Worm (Caenorhabditis elegans) whole organism, mixed stage, embryonic: ENCODE measurements around the gene F32D8.8.

Experiments used
- bed-3 ChIP-seq: fragments of 200-800 bp; sonication (Bioruptor generic); optimal IDR thresholded peaks from 3 replicates; lab custom pipeline; 2018; ENCODE audit warnings: mild to moderate bottlenecking, missing genetic modification characterization, moderate library complexity, missing compliant biosample characterization
- blmp-1 ChIP-seq: fragments of 150-350 bp; optimal IDR thresholded peaks from 2 replicates; lab custom pipeline; 2014; ENCODE audit warnings: missing biosample characterization, missing genetic modification characterization
- ceh-43 ChIP-seq: fragments of 200-800 bp; sonication (Bioruptor generic); optimal IDR thresholded peaks from 2 replicates; lab custom pipeline; 2018; ENCODE audit warnings: mild to moderate bottlenecking, missing genetic modification characterization, moderate library complexity, missing compliant biosample characterization
- ces-1 ChIP-seq: fragments of 150-350 bp; optimal IDR thresholded peaks from 2 replicates; lab custom pipeline; 2014; ENCODE audit warnings: missing biosample characterization, missing genetic modification reagents, missing genetic modification characterization
- cnd-1 ChIP-seq: fragments of 200-800 bp; sonication (Bioruptor generic); optimal IDR thresholded peaks from 2 replicates; lab custom pipeline; 2018; ENCODE audit warnings: mild to moderate bottlenecking, missing genetic modification characterization, missing compliant biosample characterization
- elt-1 ChIP-seq: sonication (generic microtip); optimal IDR thresholded peaks from 2 replicates; lab custom pipeline; 2017; ENCODE audit warnings: missing genetic modification characterization, mild to moderate bottlenecking, missing compliant biosample characterization, antibody characterized with exemption, moderate library complexity, borderline replicate concordance; ENCODE audit not compliant: insufficient read depth
- elt-3 ChIP-seq: fragments of 150-350 bp; optimal IDR thresholded peaks from 2 replicates; lab custom pipeline; 2014; ENCODE audit warnings: missing biosample characterization, missing genetic modification characterization
- flh-1 ChIP-seq: fragments of 200-800 bp; sonication (Bioruptor generic); optimal IDR thresholded peaks from 2 replicates; lab custom pipeline; 2018; ENCODE audit warnings: mild to moderate bottlenecking, missing genetic modification characterization, moderate library complexity, missing compliant biosample characterization
- hlh-1 ChIP-seq: fragments of 150-350 bp; optimal IDR thresholded peaks from 2 replicates; lab custom pipeline; 2014; ENCODE audit warnings: missing biosample characterization, missing genetic modification reagents, missing genetic modification characterization
- lin-13 ChIP-seq: fragments of 150-350 bp; optimal IDR thresholded peaks from 2 replicates; lab custom pipeline; 2014; ENCODE audit warnings: missing biosample characterization, missing genetic modification characterization
- lin-32 ChIP-seq: fragments of 200-800 bp; sonication (Bioruptor generic); optimal IDR thresholded peaks from 2 replicates; lab custom pipeline; 2018; ENCODE audit warnings: mild to moderate bottlenecking, missing genetic modification characterization, missing compliant biosample characterization
- lsy-2 ChIP-seq: fragments of 150-350 bp; optimal IDR thresholded peaks from 2 replicates; lab custom pipeline; 2014; ENCODE audit warnings: missing biosample characterization, missing genetic modification characterization
- mab-5 ChIP-seq: fragments of 150-350 bp; optimal IDR thresholded peaks from 2 replicates; lab custom pipeline; 2014; ENCODE audit warnings: missing biosample characterization, missing genetic modification characterization
- mep-1 ChIP-seq: fragments of 150-350 bp; optimal IDR thresholded peaks from 2 replicates; lab custom pipeline; 2017; ENCODE audit warnings: missing biosample characterization, missing genetic modification reagents, missing genetic modification characterization, inconsistent platforms
- mls-2 ChIP-seq: sonication (generic microtip); optimal IDR thresholded peaks from 2 replicates; lab custom pipeline; 2016; ENCODE audit warnings: mild to moderate bottlenecking, missing genetic modification characterization, moderate library complexity, missing compliant biosample characterization
- nhr-2 ChIP-seq: fragments of 150-350 bp; optimal IDR thresholded peaks from 2 replicates; lab custom pipeline; 2014; ENCODE audit warnings: missing biosample characterization, missing genetic modification characterization
- nhr-237 ChIP-seq: fragments of 150-350 bp; optimal IDR thresholded peaks from 2 replicates; lab custom pipeline; 2014; ENCODE audit warnings: missing biosample characterization, missing genetic modification characterization
- nhr-28 ChIP-seq: fragments of 150-350 bp; optimal IDR thresholded peaks from 2 replicates; lab custom pipeline; 2014; ENCODE audit warnings: missing biosample characterization, missing genetic modification characterization
- nhr-76 ChIP-seq: sonication (generic microtip); optimal IDR thresholded peaks from 2 replicates; lab custom pipeline; 2017; ENCODE audit warnings: missing biosample characterization, missing genetic modification characterization
- pha-4 ChIP-seq: fragments of 150-350 bp; optimal IDR thresholded peaks from 2 replicates; lab custom pipeline; 2018; ENCODE audit warnings: missing biosample characterization, missing genetic modification reagents, missing genetic modification characterization
- unc-120 ChIP-seq: sonication (generic microtip); optimal IDR thresholded peaks from 2 replicates; lab custom pipeline; 2017; ENCODE audit warnings: missing genetic modification characterization, missing compliant biosample characterization; ENCODE audit not compliant: poor library complexity, severe bottlenecking
- unc-62 ChIP-seq: fragments of 150-350 bp; optimal IDR thresholded peaks from 2 replicates; lab custom pipeline; 2014; ENCODE audit warnings: missing biosample characterization, missing genetic modification reagents, missing genetic modification characterization
- zip-8 ChIP-seq: fragments of 150-350 bp; optimal IDR thresholded peaks from 2 replicates; lab custom pipeline; 2014; ENCODE audit warnings: missing biosample characterization, missing genetic modification characterization
- ztf-11 ChIP-seq: fragments of 150-350 bp; optimal IDR thresholded peaks from 2 replicates; lab custom pipeline; 2014; ENCODE audit warnings: missing biosample characterization, missing genetic modification characterization

Gene F32D8.8

DNA sequence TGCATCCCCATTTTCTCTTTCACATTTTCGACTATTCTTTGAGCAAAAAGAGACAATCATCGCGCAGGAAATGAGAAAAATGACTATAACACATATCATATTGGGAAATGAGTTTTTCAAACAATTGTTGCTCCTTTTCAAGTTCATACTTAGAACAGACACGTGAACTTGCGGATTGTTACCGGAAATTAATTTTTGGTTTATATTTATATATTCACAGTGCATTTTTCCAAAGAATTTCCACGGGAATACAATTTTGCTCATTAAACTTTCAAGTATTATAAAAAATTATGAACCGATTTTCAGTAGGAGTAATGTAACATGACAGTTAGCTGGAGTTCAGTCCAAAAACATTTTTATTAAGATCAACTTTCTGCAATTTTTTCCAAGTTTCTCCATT is 20.6 kb upstream of the F32D8.8 start, which contains the start of gene F58B4.7:
TSS of gene F58B4.7 (minus strand) at position 101 of the 400 bp plus-strand sequence.
- TF ChIP-seq zip-8 (tag; lab: Kevin White, UChicago) (no peak), ztf-11 (no peak), nhr-237 (tag; lab: Kevin White, UChicago) (no peak), ceh-43 (GFP tag; lab: Kevin White, UChicago) (no peak), mab-5 (tag; lab: Kevin White, UChicago) (no peak), lin-32 (GFP tag; lab: Kevin White, UChicago) (no peak), flh-1 (GFP tag; lab: Kevin White, UChicago) (no peak), unc-62 (GFP tag; lab: Kevin White, UChicago) (no peak), elt-1 (tag; lab: Kevin White, UChicago) (no peak), lin-13 (no peak)

DNA sequence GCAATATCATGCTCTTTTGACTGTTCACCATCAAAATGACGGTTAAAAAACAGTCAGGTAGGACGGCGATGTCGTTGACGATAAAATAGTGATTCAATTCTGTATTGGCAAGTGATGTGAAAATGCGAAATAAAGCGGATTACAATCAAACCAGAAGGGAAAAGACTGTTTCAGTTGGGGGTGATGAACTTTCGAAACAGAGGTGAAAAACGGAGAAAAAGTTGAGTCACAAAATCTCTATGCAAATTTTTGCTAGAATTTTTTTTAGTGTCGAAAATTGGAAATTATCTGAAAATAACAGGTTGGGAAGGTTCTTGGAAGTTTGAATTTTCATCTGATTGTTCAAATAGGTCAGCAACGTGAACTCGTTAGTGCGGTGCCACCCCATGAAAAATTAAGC is 19.2 kb upstream of the F32D8.8 start, which contains the start of gene nas-31:
TSS of gene nas-31 (minus strand) at position 101 of the 400 bp plus-strand sequence.
- no peak for TF ChIP-seq unc-120 (tag; lab: Kevin White, UChicago)
- TF ChIP-seq lsy-2 (tag; lab: Kevin White, UChicago), result no peak
- TF ChIP-seq blmp-1 (tag; lab: Kevin White, UChicago), result no peak
- no peak for TF ChIP-seq ceh-43 (GFP tag; lab: Kevin White, UChicago)
- no peak for TF ChIP-seq flh-1 (GFP tag; lab: Kevin White, UChicago)

DNA sequence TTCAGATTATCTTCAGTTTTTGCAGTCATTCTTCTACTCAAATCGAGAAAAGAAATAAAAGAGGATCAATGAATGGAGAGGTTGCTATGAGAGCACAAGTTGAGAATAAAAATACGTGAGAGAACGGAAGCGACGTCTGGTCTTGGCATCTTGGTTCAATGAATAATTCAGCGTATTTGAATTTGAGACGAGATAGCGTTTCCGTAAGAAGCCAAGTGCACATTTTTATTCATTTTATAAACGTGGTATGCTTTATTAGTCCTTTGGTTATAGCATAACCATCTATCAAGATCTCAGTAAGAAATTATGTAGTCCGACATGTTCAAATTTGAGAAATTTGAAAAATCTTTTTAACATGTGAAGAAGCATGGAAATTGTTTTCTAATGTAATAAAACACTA is 15.8 kb upstream of the F32D8.8 start, which contains the start of gene F58B4.2:
TSS of gene F58B4.2 (minus strand) at position 101 of the 400 bp plus-strand sequence.
- TF ChIP-seq mep-1 (tag; lab: Kevin White, UChicago) (no peak), mls-2 (no peak), elt-3 (tag; lab: Kevin White, UChicago) (no peak), blmp-1 (tag; lab: Kevin White, UChicago) (no peak), bed-3 (GFP tag; lab: Kevin White, UChicago) (no peak), ceh-43 (GFP tag; lab: Kevin White, UChicago) (no peak)
- TF ChIP-seq, all 35 proteins: peak for 0

DNA sequence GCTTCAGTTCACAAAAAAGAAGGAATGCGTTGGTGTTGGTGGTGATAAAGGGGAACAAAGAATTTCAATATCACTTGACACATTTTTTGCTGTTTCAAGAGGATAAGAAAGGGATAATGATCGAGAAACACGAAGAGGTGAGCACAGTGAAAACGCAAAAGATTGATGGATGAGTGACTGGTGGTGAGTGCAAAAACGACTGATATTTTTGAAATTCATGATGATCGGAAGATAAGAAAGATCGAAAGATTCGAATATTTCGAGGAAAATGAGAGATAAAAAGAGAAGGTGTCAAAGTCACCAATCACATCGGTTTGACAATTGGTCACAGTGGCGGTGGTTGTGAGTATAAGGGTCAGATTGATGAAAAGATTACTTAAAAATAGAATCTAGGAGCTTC is 13.3 kb upstream of the F32D8.8 start:
- TF ChIP-seq cnd-1 (tag; lab: Kevin White, UChicago) (no peak), mls-2 (no peak), unc-62 (GFP tag; lab: Kevin White, UChicago) (peak; percentile 81), flh-1 (GFP tag; lab: Kevin White, UChicago) (no peak), nhr-28 (tag; lab: Kevin White, UChicago) (no peak), nhr-76 (no peak)

DNA sequence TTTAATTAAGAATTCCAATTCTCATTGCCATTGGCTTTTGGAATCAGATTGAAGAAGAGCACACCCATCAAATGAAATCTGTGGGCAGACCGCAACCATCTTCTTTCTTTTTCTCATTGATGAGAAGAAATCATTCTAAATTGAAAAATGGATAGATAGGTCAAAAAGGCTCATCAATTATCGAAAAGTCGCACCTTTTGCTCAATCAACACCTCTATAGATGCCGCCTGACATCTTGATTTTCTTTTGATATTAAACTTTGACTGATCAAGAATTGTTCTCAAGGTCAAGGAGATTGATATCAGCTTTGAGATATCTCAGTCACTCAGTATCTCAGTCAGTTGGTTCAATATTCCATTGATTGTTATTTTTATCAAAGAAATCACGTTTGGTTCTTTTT is 7.4 kb upstream of the F32D8.8 start:
- TF ChIP-seq lsy-2 (tag; lab: Kevin White, UChicago) (no peak), pha-4 (tag; lab: Kevin White, UChicago) (no peak), elt-1 (tag; lab: Kevin White, UChicago) (no peak), mls-2 (no peak), unc-120 (tag; lab: Kevin White, UChicago) (no peak), lin-13 (no peak), ces-1 (GFP tag; lab: Kevin White, UChicago) (no peak)

DNA sequence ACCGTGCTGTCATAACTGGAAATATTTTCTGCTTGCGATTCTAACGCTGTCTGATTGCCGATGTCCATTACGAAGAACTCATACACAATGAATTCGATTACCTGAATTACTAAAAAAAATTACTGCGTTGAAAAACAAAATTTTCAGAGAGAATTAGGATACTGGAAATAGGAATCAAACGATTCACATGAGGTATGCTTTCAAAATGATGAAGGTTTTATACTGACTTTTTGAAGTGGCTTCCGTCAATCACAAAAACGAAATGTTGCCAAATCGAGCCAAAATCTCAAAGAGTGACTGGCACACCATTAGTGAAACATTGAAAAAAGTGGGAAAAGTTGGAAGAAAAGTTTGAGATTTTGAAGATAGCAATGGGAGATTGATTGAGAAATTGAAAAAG is 6.5 kb upstream of the F32D8.8 start, which contains the start of gene zzz-1:
TSS of gene zzz-1 (minus strand) at position 101 of the 400 bp plus-strand sequence.
- TF ChIP-seq nhr-237 (tag; lab: Kevin White, UChicago) (no peak), nhr-28 (tag; lab: Kevin White, UChicago) (no peak), lin-13 (no peak), mab-5 (tag; lab: Kevin White, UChicago) (no peak)

DNA sequence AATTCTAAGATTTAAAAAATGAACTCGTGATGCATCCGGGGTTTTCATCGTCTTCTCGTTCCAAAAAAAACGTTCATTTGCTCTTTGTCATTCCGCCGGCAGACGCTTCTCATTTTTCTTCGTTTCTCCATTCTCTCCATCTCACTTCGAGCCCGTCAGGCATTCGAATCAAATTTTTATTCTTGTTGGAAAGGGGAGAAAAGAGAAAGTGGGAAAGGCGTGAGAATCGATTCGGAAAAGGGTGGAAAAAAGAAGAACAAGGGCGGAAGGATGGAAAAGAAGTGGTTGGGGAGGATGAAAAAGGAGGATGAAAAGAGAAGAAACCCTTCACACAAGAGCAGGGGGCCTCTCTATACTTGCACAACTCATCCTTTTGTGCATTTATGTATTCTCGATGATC is 2.2 kb upstream of the F32D8.8 start:
- TF ChIP-seq lin-32 (GFP tag; lab: Kevin White, UChicago), result no peak
- no peak for TF ChIP-seq unc-62 (GFP tag; lab: Kevin White, UChicago)
- peak; percentile 68 for TF ChIP-seq ces-1 (GFP tag; lab: Kevin White, UChicago)
- no peak for TF ChIP-seq nhr-2 (tag; lab: Kevin White, UChicago)
- peak; percentile 6 for TF ChIP-seq unc-120 (tag; lab: Kevin White, UChicago)
- no peak for TF ChIP-seq flh-1 (GFP tag; lab: Kevin White, UChicago)
- TF ChIP-seq hlh-1 (tag; lab: Kevin White, UChicago), result no peak
